Worm (Caenorhabditis elegans) whole organism, L4 larva: ENCODE data around the gene snx-1.

Experiments used
- D1046.2 ChIP-seq: fragments of 200-800 bp; sonication (Bioruptor generic); IDR thresholded peaks from 2 replicates; pipeline ENCODE4 v1.3.6; 2022; ENCODE audit warnings: missing genetic modification characterization, missing compliant biosample characterization
- F37D6.2 ChIP-seq: sonication (generic microtip); optimal IDR thresholded peaks from 2 replicates; lab custom pipeline; 2016; ENCODE audit warnings: mild to moderate bottlenecking, missing genetic modification characterization, missing compliant biosample characterization
- T26A8.4 ChIP-seq: fragments of 200-800 bp; sonication (Bioruptor generic); IDR thresholded peaks from 2 replicates; pipeline ENCODE4 v1.3.6; 2022; ENCODE audit warnings: missing genetic modification characterization, missing compliant biosample characterization
- Y105C5A.15 ChIP-seq: fragments of 200-800 bp; sonication (Bioruptor generic); IDR thresholded peaks from 2 replicates; pipeline ENCODE4 v1.3.6; 2022; ENCODE audit warnings: missing genetic modification characterization, missing compliant biosample characterization
- aha-1 ChIP-seq: fragments of 150-350 bp; peaks from one replicate; lab custom pipeline; 2014; ENCODE audit warnings: missing biosample characterization, missing genetic modification characterization
- attf-4 ChIP-seq: sonication (generic microtip); optimal IDR thresholded peaks from 3 replicates; lab custom pipeline; 2017; ENCODE audit warnings: missing biosample characterization, missing genetic modification characterization
- ceh-28 ChIP-seq: fragments of 150-350 bp; optimal IDR thresholded peaks from 2 replicates; lab custom pipeline; 2014; ENCODE audit warnings: missing biosample characterization, missing genetic modification reagents, missing genetic modification characterization
- cey-2 ChIP-seq: sonication (generic microtip); optimal IDR thresholded peaks from 3 replicates; lab custom pipeline; 2017; ENCODE audit warnings: missing genetic modification characterization, mild to moderate bottlenecking, missing compliant biosample characterization, antibody characterized with exemption, borderline replicate concordance; ENCODE audit not compliant: insufficient read depth
- daf-19 ChIP-seq: fragments of 200-800 bp; sonication (Bioruptor generic); conservative IDR thresholded peaks from 2 replicates; pipeline ENCODE4 v1.3.6; 2022; ENCODE audit warnings: missing genetic modification characterization, missing compliant biosample characterization
- dmd-9 ChIP-seq: fragments of 200-800 bp; sonication (Bioruptor generic); IDR thresholded peaks from 2 replicates; pipeline ENCODE4 v1.3.6; 2022; ENCODE audit warnings: missing genetic modification reagents, missing genetic modification characterization, missing compliant biosample characterization
- egl-27 ChIP-seq: sonication (generic microtip); optimal IDR thresholded peaks from 3 replicates; lab custom pipeline; 2017; ENCODE audit warnings: missing biosample characterization, missing genetic modification reagents, missing genetic modification characterization
- egl-43 ChIP-seq: fragments of 200-800 bp; sonication (Bioruptor generic); IDR thresholded peaks from 2 replicates; pipeline ENCODE4 v1.3.6; 2022; ENCODE audit warnings: missing genetic modification reagents, missing genetic modification characterization, missing compliant biosample characterization
- fos-1 ChIP-seq: fragments of 150-350 bp; optimal IDR thresholded peaks from 2 replicates; lab custom pipeline; 2014; ENCODE audit warnings: missing biosample characterization, missing genetic modification characterization
- hif-1 ChIP-seq, 2 experiments: sonication (generic microtip); optimal IDR thresholded peaks; 2 replicates each; lab custom pipeline; 2016 to 2017; ENCODE audit warnings: missing compliant biosample characterization in 2 of 2, missing genetic modification characterization in 2 of 2, missing genetic modification reagents in 2 of 2, missing genotype in 2 of 2, mild to moderate bottlenecking in 1 of 2
- hlh-11 ChIP-seq: fragments of 200-800 bp; sonication (Bioruptor generic); optimal IDR thresholded peaks from 2 replicates; lab custom pipeline; 2018; ENCODE audit warnings: mild to moderate bottlenecking, missing genetic modification characterization, missing compliant biosample characterization
- hlh-30 ChIP-seq: sonication (generic microtip); optimal IDR thresholded peaks from 2 replicates; lab custom pipeline; 2017; ENCODE audit warnings: antibody characterized with exemption, mild to moderate bottlenecking, missing genetic modification characterization, missing compliant biosample characterization; ENCODE audit not compliant: insufficient read depth
- hmg-1.1 ChIP-seq: fragments of 200-800 bp; sonication (Bioruptor generic); IDR thresholded peaks from 2 replicates; pipeline ENCODE4 v1.3.6; 2022; ENCODE audit warnings: missing genetic modification reagents, missing genetic modification characterization, missing compliant biosample characterization
- lin-13 ChIP-seq: fragments of 150-350 bp; optimal IDR thresholded peaks from 2 replicates; lab custom pipeline; 2014; ENCODE audit warnings: missing biosample characterization, missing genetic modification reagents, missing genetic modification characterization
- lin-38 ChIP-seq: fragments of 200-800 bp; sonication (Bioruptor generic); IDR thresholded peaks from 2 replicates; pipeline ENCODE4 v1.3.6; 2022; ENCODE audit warnings: missing genetic modification reagents, missing genetic modification characterization, missing compliant biosample characterization
- lir-3 ChIP-seq: sonication (generic microtip); optimal IDR thresholded peaks from 2 replicates; lab custom pipeline; 2016; ENCODE audit warnings: mild to moderate bottlenecking, missing genetic modification characterization, missing compliant biosample characterization
- lsy-2 ChIP-seq, 2 experiments: fragments of 150-350 bp in 1 of 2; sonication (generic microtip) in 1 of 2; optimal IDR thresholded peaks; 2 replicates each; lab custom pipeline; 2014 to 2017; ENCODE audit warnings: missing biosample characterization in 2 of 2, missing genetic modification characterization in 2 of 2
- mep-1 ChIP-seq: fragments of 150-350 bp; sonication (generic microtip); optimal IDR thresholded peaks from 3 replicates; lab custom pipeline; 2014; ENCODE audit warnings: missing biosample characterization, missing genetic modification characterization
- mxl-3 ChIP-seq: fragments of 200-800 bp; sonication (Bioruptor generic); optimal IDR thresholded peaks from 2 replicates; lab custom pipeline; 2018; ENCODE audit warnings: mild to moderate bottlenecking, missing genetic modification characterization, missing compliant biosample characterization
- nhr-102 ChIP-seq: sonication (generic microtip); optimal IDR thresholded peaks from 2 replicates; lab custom pipeline; 2016; ENCODE audit warnings: mild to moderate bottlenecking, missing genetic modification characterization, moderate library complexity, missing compliant biosample characterization
- nhr-11 ChIP-seq: fragments of 150-350 bp; optimal IDR thresholded peaks from 2 replicates; lab custom pipeline; 2014; ENCODE audit warnings: missing biosample characterization, missing genetic modification characterization
- nhr-25 ChIP-seq: sonication (generic microtip); optimal IDR thresholded peaks from 2 replicates; lab custom pipeline; 2017; ENCODE audit warnings: missing genetic modification characterization, mild to moderate bottlenecking, missing compliant biosample characterization, antibody characterized with exemption, moderate library complexity, borderline replicate concordance; ENCODE audit not compliant: insufficient read depth
- nhr-28 ChIP-seq: fragments of 150-350 bp; optimal IDR thresholded peaks from 2 replicates; lab custom pipeline; 2014; ENCODE audit warnings: missing biosample characterization, missing genetic modification characterization
- nhr-41 ChIP-seq: fragments of 200-800 bp; sonication (Bioruptor generic); IDR thresholded peaks from 2 replicates; pipeline ENCODE4 v1.3.6; 2022; ENCODE audit warnings: missing genetic modification reagents, missing genetic modification characterization, missing compliant biosample characterization
- nhr-42 ChIP-seq: fragments of 200-800 bp; sonication (Bioruptor generic); IDR thresholded peaks from 2 replicates; pipeline ENCODE4 v1.3.6; 2022; ENCODE audit warnings: missing genetic modification characterization, missing compliant biosample characterization
- nhr-48 ChIP-seq: sonication (generic microtip); optimal IDR thresholded peaks from 2 replicates; lab custom pipeline; 2016; ENCODE audit warnings: mild to moderate bottlenecking, missing genetic modification characterization, missing compliant biosample characterization
- nhr-6 ChIP-seq: fragments of 150-350 bp; optimal IDR thresholded peaks from 2 replicates; lab custom pipeline; 2014; ENCODE audit warnings: missing biosample characterization, missing genetic modification characterization
- nhr-76 ChIP-seq: fragments of 150-350 bp; optimal IDR thresholded peaks from 2 replicates; lab custom pipeline; 2014; ENCODE audit warnings: missing biosample characterization, missing genetic modification characterization
- pha-4 ChIP-seq, 2 experiments: fragments of 150-350 bp in 1 of 2; fragments of 200-800 bp in 1 of 2; sonication (Bioruptor generic) in 1 of 2; IDR thresholded peaks in 1 of 2; optimal IDR thresholded peaks in 1 of 2; 2 replicates each; pipeline versions ENCODE4 v1.3.6 to Lab custom; 2014 to 2022; ENCODE audit warnings: missing genetic modification characterization in 2 of 2, missing genetic modification reagents in 2 of 2, missing biosample characterization in 1 of 2, missing compliant biosample characterization in 1 of 2
- php-3 ChIP-seq: fragments of 200-800 bp; sonication (Bioruptor generic); IDR thresholded peaks from 2 replicates; pipeline ENCODE4 v1.3.6; 2022; ENCODE audit warnings: missing genetic modification reagents, missing genetic modification characterization, missing compliant biosample characterization
- pqm-1 ChIP-seq: sonication (generic microtip); optimal IDR thresholded peaks from 2 replicates; lab custom pipeline; 2017; ENCODE audit warnings: missing biosample characterization, missing genetic modification characterization
- rbr-2 ChIP-seq: sonication (generic microtip); optimal IDR thresholded peaks from 2 replicates; lab custom pipeline; 2016; ENCODE audit warnings: missing genotype, missing genetic modification characterization, missing compliant biosample characterization
- saeg-2 ChIP-seq: fragments of 200-800 bp; sonication (Bioruptor generic); IDR thresholded peaks from 2 replicates; pipeline ENCODE4 v1.3.6; 2022; ENCODE audit warnings: missing genetic modification reagents, missing genetic modification characterization, missing compliant biosample characterization
- set-16 ChIP-seq: fragments of 200-800 bp; sonication (Bioruptor generic); IDR thresholded peaks from 2 replicates; pipeline ENCODE4 v1.3.6; 2022; ENCODE audit warnings: missing genetic modification reagents, missing genetic modification characterization, missing compliant biosample characterization
- snpc-4 ChIP-seq: fragments of 150-350 bp; optimal IDR thresholded peaks from 2 replicates; lab custom pipeline; 2014; ENCODE audit warnings: missing biosample characterization, missing genetic modification characterization
- spr-1 ChIP-seq: sonication (generic microtip); optimal IDR thresholded peaks from 2 replicates; lab custom pipeline; 2016; ENCODE audit warnings: mild to moderate bottlenecking, missing genetic modification characterization, missing compliant biosample characterization
- unc-130 ChIP-seq: sonication (generic microtip); optimal IDR thresholded peaks from 2 replicates; lab custom pipeline; 2016; ENCODE audit warnings: missing genetic modification reagents, missing genetic modification characterization, missing compliant biosample characterization
- unc-62 ChIP-seq, 3 experiments: fragments of 150-350 bp in 1 of 3; sonication (generic microtip); optimal IDR thresholded peaks in 2 of 3; peaks in 1 of 3; 1 replicate in 1 of 3; 2 replicates in 2 of 3; lab custom pipeline; 2014 to 2017; ENCODE audit warnings: missing biosample characterization in 3 of 3, missing genetic modification characterization in 3 of 3, missing genetic modification reagents in 3 of 3, missing genotype in 1 of 3
- zip-2 ChIP-seq: fragments of 150-350 bp; optimal IDR thresholded peaks from 2 replicates; lab custom pipeline; 2014; ENCODE audit warnings: missing biosample characterization, missing genetic modification characterization
- ztf-11 ChIP-seq: fragments of 150-350 bp; optimal IDR thresholded peaks from 2 replicates; lab custom pipeline; 2014; ENCODE audit warnings: missing biosample characterization, missing genetic modification characterization

Gene snx-1

ce11 chrX:1121575-1121974, 7.2 kb upstream of the snx-1 start:
- TF ChIP-seq F37D6.2 (tag; lab: Kevin White, UChicago) (no peak), egl-43 (GFP tag; lab: Robert Waterston, UW) (no peak), nhr-6 (tag; lab: Kevin White, UChicago) (no peak), hlh-11 (tag; lab: Kevin White, UChicago) (no peak), snpc-4 (tag; lab: Kevin White, UChicago) (no peak), aha-1 (tag; lab: Kevin White, UChicago) (no peak), nhr-42 (GFP tag; lab: Robert Waterston, UW) (no peak), daf-19 (GFP tag; lab: Robert Waterston, UW) (no peak), spr-1 (tag; lab: Kevin White, UChicago) (no peak)

ce11 chrX:1122198-1122597, 6.6 kb upstream of the snx-1 start:
- TF ChIP-seq nhr-25 (tag; lab: Kevin White, UChicago) (no peak), spr-1 (tag; lab: Kevin White, UChicago) (no peak), mep-1 (tag; lab: Kevin White, UChicago) (peak; percentile 20), nhr-102 (tag; lab: Kevin White, UChicago) (no peak), set-16 (no peak), pqm-1 (tag; lab: Kevin White, UChicago) (no peak), nhr-48 (tag; lab: Kevin White, UChicago) (no peak), lin-38 (GFP tag; lab: Robert Waterston, UW) (no peak), Y105C5A.15 (GFP tag; lab: Robert Waterston, UW) (no peak), php-3 (GFP tag; lab: Robert Waterston, UW) (no peak), nhr-28 (tag; lab: Kevin White, UChicago) (peak; percentile 31), hif-1 (tag; optimal IDR thresholded peaks at IDR 0.05; lab: Kevin White, UChicago) (no peak), hlh-30 (tag; lab: Kevin White, UChicago) (peak; percentile 85), nhr-76 (no peak), lsy-2 (tag; optimal IDR thresholded peaks at IDR 0.05; lab: Kevin White, UChicago) (peak in 1 of 2 experiments; percentile 3), mxl-3 (peak; percentile 6), cey-2 (tag; lab: Kevin White, UChicago) (no peak), hlh-11 (tag; lab: Kevin White, UChicago) (peak; percentile 1), unc-62 (GFP tag; optimal IDR thresholded peaks at IDR 0.05 in 1 of 2; lab: Kevin White, UChicago) (peak in 1 of 2 experiments; percentile 100), unc-62 (tag; optimal IDR thresholded peaks at IDR 0.05; lab: Kevin White, UChicago) (no peak), unc-130 (GFP tag; lab: Kevin White, UChicago) (no peak), ceh-28 (tag; lab: Kevin White, UChicago) (no peak), lir-3 (no peak), lin-13 (GFP tag; lab: Kevin White, UChicago) (no peak), pha-4 (GFP tag; IDR thresholded peaks at IDR 0.05; lab: Robert Waterston, UW) (no peak), pha-4 (tag; optimal IDR thresholded peaks at IDR 0.05; lab: Kevin White, UChicago) (no peak), egl-27 (tag; lab: Kevin White, UChicago) (no peak), nhr-11 (tag; lab: Kevin White, UChicago) (peak; percentile 47), D1046.2 (GFP tag; lab: Robert Waterston, UW) (no peak), ztf-11 (tag; lab: Kevin White, UChicago) (no peak), T26A8.4 (no peak), attf-4 (tag; lab: Kevin White, UChicago) (no peak)

- TF ChIP-seq dmd-9 (GFP tag; lab: Robert Waterston, UW), result no peak
- no peak for TF ChIP-seq hmg-1.1 (GFP tag; lab: Robert Waterston, UW)
- TF ChIP-seq nhr-41, result no peak
- TF ChIP-seq rbr-2 (tag; lab: Kevin White, UChicago), result no peak
- TF ChIP-seq Y105C5A.15 (GFP tag; lab: Robert Waterston, UW), result no peak
- no peak for TF ChIP-seq fos-1
- TF ChIP-seq saeg-2 (GFP tag; lab: Robert Waterston, UW), result no peak
- TF ChIP-seq nhr-42 (GFP tag; lab: Robert Waterston, UW), result no peak
- TF ChIP-seq nhr-76, result no peak
- no peak for TF ChIP-seq zip-2 (tag; lab: Kevin White, UChicago)
- TF ChIP-seq, all 104 proteins: peak for 0
Observed at ce11 chrX:1123471-1123870, 5.3 kb upstream of the snx-1 start.
